Worm (Caenorhabditis elegans): ENCODE results near the gene srg-48.

The srg-48 gene

ce11 chrIV:7043430-7043829 lies 28.8 kb upstream of the srg-48 start (continued):
- no peak for TF ChIP-seq T07F8.4 (tag; optimal IDR thresholded peaks at IDR 0.05)
- no peak for TF ChIP-seq ztf-6 (GFP tag; IDR thresholded peaks at IDR 0.05)
- no peak for TF ChIP-seq lsy-27 (tag; optimal IDR thresholded peaks at IDR 0.05; ENCODE audit: borderline replicate concordance, insufficient read depth)
- TF ChIP-seq nfya-2 (GFP tag; IDR thresholded peaks at IDR 0.05): 0 out of 2 replicates have a peak, but pooled peaks have one; percentile 85
- peak; percentile 94 for TF ChIP-seq Y53G8AR.9 (GFP tag; conservative IDR thresholded peaks at IDR 0.05)
- no peak for TF ChIP-seq sea-2 (GFP tag; IDR thresholded peaks at IDR 0.05)
- TF ChIP-seq B0261.1 (tag; optimal IDR thresholded peaks at IDR 0.05): peak; percentile 6
- TF ChIP-seq ztf-18 (tag; optimal IDR thresholded peaks at IDR 0.05): peak; percentile 56
- peak; percentile 31 for TF ChIP-seq lsl-1 (GFP tag; optimal IDR thresholded peaks at IDR 0.05)
- TF ChIP-seq gei-17 (GFP tag; optimal IDR thresholded peaks at IDR 0.05): no peak
- TF ChIP-seq K12H6.12 (tag; optimal IDR thresholded peaks at IDR 0.05): no peak
- TF ChIP-seq B0035.1 (tag; optimal IDR thresholded peaks at IDR 0.05): no peak
- 0 out of 2 replicates have a peak, but pooled peaks have one; percentile 57 for TF ChIP-seq egl-18 (GFP tag; IDR thresholded peaks at IDR 0.05)
- TF ChIP-seq nhr-120 (GFP tag; IDR thresholded peaks at IDR 0.05): no peak
- TF ChIP-seq athp-1 (tag; optimal IDR thresholded peaks at IDR 0.05): peak; percentile 55
- TF ChIP-seq hmg-20 (GFP tag; IDR thresholded peaks at IDR 0.05): 0 out of 2 replicates have a peak, but pooled peaks have one; percentile 17
- TF ChIP-seq F57A8.1 (GFP tag; optimal IDR thresholded peaks at IDR 0.05): no peak
- no peak for TF ChIP-seq egrh-3 (GFP tag; IDR thresholded peaks at IDR 0.05)
- 0 out of 2 replicates have a peak, but pooled peaks have one; percentile 70 for TF ChIP-seq cebp-2 (GFP tag; IDR thresholded peaks at IDR 0.05)
- TF ChIP-seq lin-26 (GFP tag; IDR thresholded peaks at IDR 0.05): peak; percentile 47; the same call in 1 of the 2 replicates
- TF ChIP-seq F10E7.11 (tag; optimal IDR thresholded peaks at IDR 0.05): peak; percentile 72
- peak; percentile 51 for TF ChIP-seq T26A5.8 (tag; optimal IDR thresholded peaks at IDR 0.05)
- TF ChIP-seq F33H1.4 (GFP tag; IDR thresholded peaks at IDR 0.05): peak; percentile 50
- TF ChIP-seq ceh-27 (GFP tag; optimal IDR thresholded peaks at IDR 0.05): no peak
- no peak for TF ChIP-seq ztf-28 (GFP tag; IDR thresholded peaks at IDR 0.05)
- no peak for TF ChIP-seq sptf-2 (GFP tag; optimal IDR thresholded peaks at IDR 0.05)
- TF ChIP-seq pha-4 (tag; optimal IDR thresholded peaks at IDR 0.05): no peak
- TF ChIP-seq snpc-1.1 (tag; optimal IDR thresholded peaks at IDR 0.05; ENCODE audit: insufficient read depth): peak; percentile 59
- TF ChIP-seq Y53F4B.3 (GFP tag; IDR thresholded peaks at IDR 0.05): no peak
- peak; percentile 84 for TF ChIP-seq Y95B8A.8 (GFP tag; IDR thresholded peaks at IDR 0.05)
- no peak for TF ChIP-seq lir-1 (GFP tag; conservative IDR thresholded peaks at IDR 0.05)
- TF ChIP-seq ztf-25 (GFP tag; IDR thresholded peaks at IDR 0.05): 0 out of 2 replicates have a peak, but pooled peaks have one; percentile 28
- TF ChIP-seq nhr-27 (tag; optimal IDR thresholded peaks at IDR 0.05): no peak
- peak; percentile 83 for TF ChIP-seq attf-6 (GFP tag; IDR thresholded peaks at IDR 0.05)
- no peak for TF ChIP-seq ceh-40 (GFP tag; IDR thresholded peaks at IDR 0.05)
- TF ChIP-seq mxl-1 (tag; optimal IDR thresholded peaks at IDR 0.05): no peak
- TF ChIP-seq F23B12.7 (tag; optimal IDR thresholded peaks at IDR 0.05; ENCODE audit: insufficient read depth): no peak
- no peak for TF ChIP-seq madf-10 (tag; optimal IDR thresholded peaks at IDR 0.05)
- TF ChIP-seq cebp-1 (GFP tag; IDR thresholded peaks at IDR 0.05): no peak
- peak; percentile 55 for TF ChIP-seq cebp-1 (tag; optimal IDR thresholded peaks at IDR 0.05)
- TF ChIP-seq akir-1 (GFP tag; optimal IDR thresholded peaks at IDR 0.05): no peak
- peak; percentile 28 for TF ChIP-seq die-1 (tag; optimal IDR thresholded peaks at IDR 0.05)
- peak; percentile 20 for TF ChIP-seq fkh-3 (tag; optimal IDR thresholded peaks at IDR 0.05)
- TF ChIP-seq lag-1 (GFP tag; IDR thresholded peaks at IDR 0.05): no peak
- no peak for TF ChIP-seq egl-44 (GFP tag; IDR thresholded peaks at IDR 0.05)
- TF ChIP-seq nfya-1 (tag; optimal IDR thresholded peaks at IDR 0.05; ENCODE audit: borderline replicate concordance, insufficient read depth): no peak
- TF ChIP-seq bed-2 (GFP tag; IDR thresholded peaks at IDR 0.05): no peak
- peak; percentile 28 for TF ChIP-seq F52B5.7 (tag; optimal IDR thresholded peaks at IDR 0.05)
- peak; percentile 57; the same call in 1 of the 2 replicates for TF ChIP-seq C17E4.6 (GFP tag; IDR thresholded peaks at IDR 0.05)

Measured in whole organism, young adult.